Worm (Caenorhabditis elegans): ENCODE measurements around the gene F56B3.2.

ce11 chrIV:715433-715832, 53.0 kb downstream of the F56B3.2 start:
- no peak for TF ChIP-seq nhr-27 (tag; optimal IDR thresholded peaks at IDR 0.05)
- TF ChIP-seq ztf-22 (GFP tag; optimal IDR thresholded peaks at IDR 0.05): no peak
- TF ChIP-seq K12H6.12 (tag; optimal IDR thresholded peaks at IDR 0.05): no peak
- TF ChIP-seq bed-1 (GFP tag; IDR thresholded peaks at IDR 0.05): no peak
- TF ChIP-seq him-1 (tag; optimal IDR thresholded peaks at IDR 0.05): no peak
- TF ChIP-seq sea-2 (GFP tag; IDR thresholded peaks at IDR 0.05): no peak
- no peak for TF ChIP-seq tbx-9 (tag; optimal IDR thresholded peaks at IDR 0.05; ENCODE audit: borderline replicate concordance)
- TF ChIP-seq hlh-26 (GFP tag; conservative IDR thresholded peaks at IDR 0.05): no peak
- TF ChIP-seq hmg-20 (GFP tag; IDR thresholded peaks at IDR 0.05): no peak
